ENCODE assay signal across 1 fruit fly cellular context in genomic region chr3L:692699-693098, dm6.
TF ChIP-seq lines count a peak whose summit lies in the region.

Vti1a (minus strand) TSS chr3L:692919.

TF ChIP-seq in whole organism, embryonic, 481 proteins besides CTCF, POLR2A, EP300 and RAD21 (continued from another document):
- peak; percentile 62 for TF ChIP-seq CG34224 (GFP tag; IDR thresholded peaks at IDR 0.05; lab: Robert Waterston, UW; ENCODE audit: partially characterized antibody)
- peak; percentile 38; the same call in 1 of the 3 replicates for TF ChIP-seq Opbp (GFP tag; IDR thresholded peaks at IDR 0.05; lab: Robert Waterston, UW; ENCODE audit: partially characterized antibody)
- TF ChIP-seq CG10267 (tag; optimal IDR thresholded peaks at IDR 0.05; lab: Kevin White, UChicago): peak; percentile 38
- peak in 1 of 3 experiments; percentile 0 for TF ChIP-seq lola (GFP tag; optimal IDR thresholded peaks at IDR 0.05; lab: Kevin White, UChicago)
- TF ChIP-seq fru (optimal IDR thresholded peaks at IDR 0.05; lab: Kevin White, UChicago): no peak
- no peak for TF ChIP-seq ranshi (GFP tag; IDR thresholded peaks at IDR 0.05; lab: Robert Waterston, UW)
- TF ChIP-seq CG8765 (GFP tag; IDR thresholded peaks at IDR 0.05; lab: Robert Waterston, UW): no peak
- no peak for TF ChIP-seq CG6254 (GFP tag; optimal IDR thresholded peaks at IDR 0.05; lab: Kevin White, UChicago)
- no peak for TF ChIP-seq crc (GFP tag; optimal IDR thresholded peaks at IDR 0.05; lab: Kevin White, UChicago)
- TF ChIP-seq CG2116 (GFP tag; optimal IDR thresholded peaks at IDR 0.05; lab: Kevin White, UChicago): peak; percentile 47
- no peak for TF ChIP-seq CG8089 (GFP tag; optimal IDR thresholded peaks at IDR 0.05; lab: Kevin White, UChicago)
- TF ChIP-seq CG10431 (GFP tag; optimal IDR thresholded peaks at IDR 0.05; lab: Kevin White, UChicago): peak; percentile 37
- no peak for TF ChIP-seq CG6765 (GFP tag; optimal IDR thresholded peaks at IDR 0.05; lab: Kevin White, UChicago)
- no peak for TF ChIP-seq pnt (GFP tag; optimal IDR thresholded peaks at IDR 0.05; lab: Kevin White, UChicago)
- TF ChIP-seq Doc2 (GFP tag; IDR thresholded peaks at IDR 0.05; lab: Robert Waterston, UW): no peak
- TF ChIP-seq CG2120 (GFP tag; optimal IDR thresholded peaks at IDR 0.05; lab: Kevin White, UChicago): no peak
- no peak for TF ChIP-seq CG11696 (GFP tag; IDR thresholded peaks at IDR 0.05; lab: Robert Waterston, UW)
- peak; percentile 59 for TF ChIP-seq Med (GFP tag; lab: Kevin White, UChicago)
- TF ChIP-seq hkb (optimal IDR thresholded peaks at IDR 0.05; lab: Kevin White, UChicago): no peak
- no peak for TF ChIP-seq hkb (GFP tag; IDR thresholded peaks at IDR 0.05; lab: Robert Waterston, UW)
